Fruit fly (Drosophila melanogaster): ENCODE data around the gene CG11248.

The CG11248 gene

dm6 chr3L:21706144-21706926, 26.5 kb downstream of the CG11248 start, which contains the start of gene CG32447:
CG32447 (minus strand) TSS chr3L:21706365.
- TF ChIP-seq Gug (GFP tag; IDR thresholded peaks at IDR 0.05) (no peak), CG9139 (GFP tag; optimal IDR thresholded peaks at IDR 0.05) (no peak), salr (GFP tag; optimal IDR thresholded peaks at IDR 0.05) (peak in 1 of 2 experiments; percentile 13), CG6276 (GFP tag; optimal IDR thresholded peaks at IDR 0.05) (peak; percentile 11), Hr4 (GFP tag; optimal IDR thresholded peaks at IDR 0.05) (peak; percentile 22), Eip78C (GFP tag) (peak; percentile 63), CG15336 (GFP tag; IDR thresholded peaks at IDR 0.05) (no peak; the same call in 1 of the 2 replicates), CG1621 (tag; optimal IDR thresholded peaks at IDR 0.05) (no peak), CG32006 (GFP tag; optimal IDR thresholded peaks at IDR 0.05) (peak; percentile 59), Hr39 (GFP tag; optimal IDR thresholded peaks at IDR 0.05) (no peak)

dm6 chr3L:21709785-21710591, 30.1 kb downstream of the CG11248 start:
- TF ChIP-seq CG34406 (GFP tag; optimal IDR thresholded peaks at IDR 0.05): peak; percentile 85
- peak; percentile 63 for TF ChIP-seq Lpt (GFP tag; optimal IDR thresholded peaks at IDR 0.05)
- TF ChIP-seq CG3032 (tag; optimal IDR thresholded peaks at IDR 0.05): peak; percentile 88
- TF ChIP-seq CG4318 (GFP tag; optimal IDR thresholded peaks at IDR 0.05): peak; percentile 60
- peak; percentile 90 for TF ChIP-seq svp (GFP tag)
- TF ChIP-seq acj6 (GFP tag; optimal IDR thresholded peaks at IDR 0.05): peak; percentile 88
- TF ChIP-seq Smox (GFP tag; optimal IDR thresholded peaks at IDR 0.05): peak; percentile 78
- TF ChIP-seq pdm3 (GFP tag; optimal IDR thresholded peaks at IDR 0.05): peak; percentile 69
- peak; percentile 47 for TF ChIP-seq CG16779 (tag; optimal IDR thresholded peaks at IDR 0.05)
- no peak for TF ChIP-seq fkh (GFP tag; optimal IDR thresholded peaks at IDR 0.05)
- TF ChIP-seq dsx (GFP tag; optimal IDR thresholded peaks at IDR 0.05; ENCODE audit: poor library complexity, severe bottlenecking): peak; percentile 81
- peak; percentile 77 for TF ChIP-seq Sox102F (GFP tag; optimal IDR thresholded peaks at IDR 0.05)
- TF ChIP-seq Ets96B (tag; optimal IDR thresholded peaks at IDR 0.05): peak; percentile 88
- TF ChIP-seq achi (GFP tag; optimal IDR thresholded peaks at IDR 0.05): peak; percentile 85
- TF ChIP-seq Hr38 (GFP tag; optimal IDR thresholded peaks at IDR 0.05): no peak
- TF ChIP-seq Blimp-1 (GFP tag; optimal IDR thresholded peaks at IDR 0.05): peak; percentile 67
- peak; percentile 70 for TF ChIP-seq Hr4 (GFP tag; optimal IDR thresholded peaks at IDR 0.05)
- TF ChIP-seq Met (GFP tag; optimal IDR thresholded peaks at IDR 0.05): peak; percentile 82
- peak; percentile 96 for TF ChIP-seq Eip78C (GFP tag)
- TF ChIP-seq vri (GFP tag; optimal IDR thresholded peaks at IDR 0.05): peak; percentile 64
- peak; percentile 81 for TF ChIP-seq CG10631 (GFP tag; optimal IDR thresholded peaks at IDR 0.05)
- TF ChIP-seq CG8119 (GFP tag; IDR thresholded peaks at IDR 0.05): peak; percentile 77
- TF ChIP-seq CG6808 (GFP tag; optimal IDR thresholded peaks at IDR 0.05): peak; percentile 95
- peak; percentile 77 for TF ChIP-seq CG15336 (GFP tag; IDR thresholded peaks at IDR 0.05)
- peak; percentile 44 to 85 for TF ChIP-seq salr (GFP tag; optimal IDR thresholded peaks at IDR 0.05)
- TF ChIP-seq CG6854 (GFP tag; optimal IDR thresholded peaks at IDR 0.05): peak; percentile 21
- TF ChIP-seq Sox15 (GFP tag; optimal IDR thresholded peaks at IDR 0.05): peak; percentile 69
- peak; percentile 78 to 90 for TF ChIP-seq ss (GFP tag; optimal IDR thresholded peaks at IDR 0.05)
- TF ChIP-seq CG11902 (GFP tag; optimal IDR thresholded peaks at IDR 0.05): peak; percentile 63
- TF ChIP-seq Eip93F (GFP tag; optimal IDR thresholded peaks at IDR 0.05): peak; percentile 67
- TF ChIP-seq CG3919 (GFP tag; optimal IDR thresholded peaks at IDR 0.05): peak; percentile 85
- peak; percentile 68 for TF ChIP-seq CG6276 (GFP tag; optimal IDR thresholded peaks at IDR 0.05)
- TF ChIP-seq CG10669 (GFP tag; optimal IDR thresholded peaks at IDR 0.05): peak; percentile 85
- peak; percentile 63 for TF ChIP-seq Hr39 (GFP tag; optimal IDR thresholded peaks at IDR 0.05)
- no peak for TF ChIP-seq dac (GFP tag; optimal IDR thresholded peaks at IDR 0.05)
- TF ChIP-seq CG8632 (GFP tag; optimal IDR thresholded peaks at IDR 0.05): peak; percentile 83
- TF ChIP-seq spab (GFP tag; optimal IDR thresholded peaks at IDR 0.05): peak; percentile 91
- TF ChIP-seq Eip75B (GFP tag; optimal IDR thresholded peaks at IDR 0.05): peak; percentile 51
- peak; percentile 84 for TF ChIP-seq net (GFP tag; optimal IDR thresholded peaks at IDR 0.05)
- peak; percentile 87 for TF ChIP-seq CG32006 (GFP tag; optimal IDR thresholded peaks at IDR 0.05)
- 0 out of 3 replicates have a peak, but pooled peaks have one; percentile 21 for TF ChIP-seq eg (GFP tag; IDR thresholded peaks at IDR 0.05)
- TF ChIP-seq Gug (GFP tag; IDR thresholded peaks at IDR 0.05): 0 out of 2 replicates have a peak, but pooled peaks have one; percentile 26
